Fruit fly (Drosophila melanogaster) whole organism, adult: Measurements from ENCODE around the gene CG3491.
"Not testable (repeated sequence)": the region's sequence is repeated elsewhere in the genome, so short reads cannot be mapped to it uniquely, and the experiment has no call there.

Source experiments
- CG5204 ChIP-seq: fragments of 200-800 bp; sonication (Bioruptor generic); optimal IDR thresholded peaks from 2 replicates; lab custom pipeline; 2016; ENCODE audit warnings: missing biosample characterization, missing genetic modification characterization
- CG7045 ChIP-seq: fragments of 200-800 bp; sonication (Bioruptor generic); optimal IDR thresholded peaks from 2 replicates; lab custom pipeline; 2017; ENCODE audit warnings: missing biosample characterization, mild to moderate bottlenecking, missing genetic modification characterization
- bab1 ChIP-seq: fragments of 200-800 bp; sonication (Bioruptor generic); optimal IDR thresholded peaks from 3 replicates; lab custom pipeline; 2019; ENCODE audit warnings: missing biosample characterization, mild to moderate bottlenecking, missing genetic modification characterization, moderate library complexity
- cnc ChIP-seq, 2 experiments: fragments of >200 bp; optimal IDR thresholded peaks; 2 replicates each; lab custom pipeline; 2017
- kay ChIP-seq: fragments of 200-800 bp; sonication (Bioruptor generic); peaks from one replicate; lab custom pipeline; 2016; ENCODE audit warnings: missing biosample characterization, missing genetic modification characterization, borderline replicate concordance
- ovo ChIP-seq: fragments of 200-800 bp; sonication (Bioruptor generic); optimal IDR thresholded peaks from 2 replicates; lab custom pipeline; 2016; ENCODE audit warnings: missing biosample characterization, missing genetic modification characterization
- pad ChIP-seq: fragments of 200-800 bp; sonication (Bioruptor generic); optimal IDR thresholded peaks from 3 replicates; lab custom pipeline; 2017; ENCODE audit warnings: missing biosample characterization, missing genetic modification characterization, mild to moderate bottlenecking, moderate library complexity, missing genetic modification reagents
- tj ChIP-seq: fragments of 200-800 bp; sonication (Bioruptor generic); optimal IDR thresholded peaks from 3 replicates; lab custom pipeline; 2017; ENCODE audit warnings: missing biosample characterization, mild to moderate bottlenecking, missing genetic modification characterization, moderate library complexity

DNA sequence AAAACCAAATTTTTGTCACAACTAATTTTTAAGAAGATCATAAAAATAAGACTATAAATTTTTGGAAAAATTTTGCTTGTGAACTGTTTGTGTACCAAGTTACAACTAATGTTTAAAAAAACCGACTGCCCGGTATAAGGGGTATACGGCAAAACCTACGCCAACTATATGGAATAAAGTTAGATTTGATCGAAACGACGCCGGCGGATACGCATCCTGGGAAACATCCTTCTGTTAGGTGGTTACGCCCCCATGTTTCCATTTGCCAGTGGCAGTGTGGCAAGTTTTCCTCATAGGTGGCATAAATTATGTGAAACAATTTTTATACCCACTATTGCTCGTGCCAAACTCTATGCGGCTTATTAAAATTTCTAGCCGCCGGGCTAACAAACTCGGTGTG lies 40.8 kb upstream of the CG3491 start, which contains the start of gene ProtB:
- TF ChIP-seq ovo (GFP tag; lab: Kevin White, UChicago); kay; CG5204 (GFP tag; lab: Kevin White, UChicago); CG7045 (GFP tag; lab: Kevin White, UChicago); bab1 (GFP tag; lab: Kevin White, UChicago); pad (GFP tag; lab: Kevin White, UChicago); cnc (optimal IDR thresholded peaks at IDR 0.05; lab: Kevin White, UChicago); tj: not testable (repeated sequence)
